Fruit fly (Drosophila melanogaster): ENCODE measurements around the gene alph.
A peak's percentile ranks its signal among the peaks of the same experiment; 100 is the strongest.

Gene alph

DNA sequence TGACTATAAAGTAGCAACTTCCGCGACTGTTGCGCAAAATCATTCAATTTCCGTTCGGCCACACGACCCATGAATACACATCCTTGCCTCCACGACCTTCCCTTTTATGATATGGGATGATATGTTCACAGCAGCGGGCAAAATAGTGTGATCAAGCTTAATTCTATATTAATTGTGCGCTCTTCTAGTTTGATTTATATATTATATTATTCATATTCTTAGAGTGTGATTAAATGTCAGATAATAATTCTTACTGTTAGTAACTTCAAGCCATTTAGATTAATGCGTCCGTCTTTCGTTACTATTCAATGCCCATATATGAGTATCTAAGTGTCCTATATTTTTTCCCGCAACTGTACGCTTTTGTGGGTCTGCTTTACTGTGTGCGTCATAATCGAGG is 10.2 kb upstream of the alph start (continued):
- TF ChIP-seq CG17829 (tag; optimal IDR thresholded peaks at IDR 0.05) (peak; percentile 53), CG2889 (GFP tag; IDR thresholded peaks at IDR 0.05) (no peak), CG10147 (GFP tag; optimal IDR thresholded peaks at IDR 0.05) (no peak), CG13287 (GFP tag; IDR thresholded peaks at IDR 0.05; ENCODE audit: partially characterized antibody) (no peak), rib (GFP tag; IDR thresholded peaks at IDR 0.05) (no peak), CG7745 (tag; optimal IDR thresholded peaks at IDR 0.05) (no peak), lbe (GFP tag; optimal IDR thresholded peaks at IDR 0.05) (no peak), sob (GFP tag; IDR thresholded peaks at IDR 0.05) (no peak), Bteb2 (GFP tag; optimal IDR thresholded peaks at IDR 0.05) (no peak), az2 (GFP tag; optimal IDR thresholded peaks at IDR 0.05) (peak; percentile 45), Awh (GFP tag; IDR thresholded peaks at IDR 0.05) (no peak), CG6689 (GFP tag; IDR thresholded peaks at IDR 0.05) (no peak), CG8944 (GFP tag; optimal IDR thresholded peaks at IDR 0.05) (no peak), CG7928 (GFP tag; optimal IDR thresholded peaks at IDR 0.05) (no peak), inv (GFP tag; IDR thresholded peaks at IDR 0.05; ENCODE audit: partially characterized antibody) (no peak), Ravus (GFP tag; IDR thresholded peaks at IDR 0.05) (no peak), Sox102F (GFP tag; optimal IDR thresholded peaks at IDR 0.05) (peak; percentile 34), CG3726 (GFP tag; IDR thresholded peaks at IDR 0.05) (no peak), CG11398 (GFP tag; optimal IDR thresholded peaks at IDR 0.05) (no peak), CG11723 (GFP tag; optimal IDR thresholded peaks at IDR 0.05) (peak; percentile 6), CG2199 (GFP tag; IDR thresholded peaks at IDR 0.05) (no peak), CG15011 (GFP tag; optimal IDR thresholded peaks at IDR 0.05) (no peak), fd3F (GFP tag; optimal IDR thresholded peaks at IDR 0.05) (no peak), bab2 (GFP tag; optimal IDR thresholded peaks at IDR 0.05) (no peak), tio (GFP tag; optimal IDR thresholded peaks at IDR 0.05) (peak; percentile 16), Opbp (GFP tag; IDR thresholded peaks at IDR 0.05; ENCODE audit: partially characterized antibody) (no peak), zfh2 (GFP tag; optimal IDR thresholded peaks at IDR 0.05) (no peak), Abd-B (GFP tag; optimal IDR thresholded peaks at IDR 0.05) (no peak), Hey (tag; optimal IDR thresholded peaks at IDR 0.05) (peak; percentile 6), gsb-n (tag; optimal IDR thresholded peaks at IDR 0.05) (peak; percentile 47), ap (GFP tag; IDR thresholded peaks at IDR 0.05) (no peak), onecut (GFP tag; IDR thresholded peaks at IDR 0.05) (peak; percentile 42), CG6791 (GFP tag; IDR thresholded peaks at IDR 0.05; ENCODE audit: partially characterized antibody) (no peak), CG2712 (tag; optimal IDR thresholded peaks at IDR 0.05) (peak; percentile 77), CG10321 (GFP tag; IDR thresholded peaks at IDR 0.05) (no peak), CG14441 (GFP tag; IDR thresholded peaks at IDR 0.05) (no peak), HLH3B (GFP tag; IDR thresholded peaks at IDR 0.05) (0 out of 2 replicates have a peak, but pooled peaks have one; percentile 30), CG9817 (tag; optimal IDR thresholded peaks at IDR 0.05) (no peak), CG13424 (tag; optimal IDR thresholded peaks at IDR 0.05) (peak; percentile 62), CG17359 (tag; optimal IDR thresholded peaks at IDR 0.05) (peak; percentile 40), CG32772 (GFP tag; IDR thresholded peaks at IDR 0.05) (no peak), abd-A (tag; optimal IDR thresholded peaks at IDR 0.05) (no peak), fu2 (GFP tag; optimal IDR thresholded peaks at IDR 0.05) (no peak), Ptx1 (GFP tag; IDR thresholded peaks at IDR 0.05) (no peak), CG16813 (GFP tag; IDR thresholded peaks at IDR 0.05; ENCODE audit: partially characterized antibody) (no peak), CG10654 (GFP tag; optimal IDR thresholded peaks at IDR 0.05) (peak; percentile 20), sens (GFP tag) (peak; percentile 61), Hr39 (optimal IDR thresholded peaks at IDR 0.05) (no peak), HLH54F (GFP tag; optimal IDR thresholded peaks at IDR 0.05) (no peak), Max (GFP tag; optimal IDR thresholded peaks at IDR 0.05) (no peak), CG18619 (GFP tag; optimal IDR thresholded peaks at IDR 0.05) (no peak), pho (GFP tag; optimal IDR thresholded peaks at IDR 0.05) (no peak), CG6272 (GFP tag; IDR thresholded peaks at IDR 0.05) (no peak)

Data from whole organism, embryonic.